Fruit fly (Drosophila melanogaster) whole organism, embryonic: ENCODE data around the gene CG32819.
A peak's percentile ranks its signal among the peaks of the same experiment; 100 is the strongest.

Source experiments
- Antp ChIP-seq: fragments of 200-800 bp; sonication (Bioruptor generic); optimal IDR thresholded peaks from 3 replicates; lab custom pipeline; 2016; ENCODE audit warnings: missing biosample characterization, missing genetic modification characterization
- Asciz ChIP-seq: fragments of 200-800 bp; sonication (Bioruptor generic); optimal IDR thresholded peaks from 2 replicates; lab custom pipeline; 2017; ENCODE audit warnings: missing biosample characterization, mild to moderate bottlenecking, missing genetic modification characterization, missing genetic modification reagents
- Blimp-1 ChIP-seq: fragments of 200-800 bp; sonication (Bioruptor generic); optimal IDR thresholded peaks from 3 replicates; lab custom pipeline; 2018; ENCODE audit warnings: missing biosample characterization, missing genetic modification characterization, mild to moderate bottlenecking, moderate library complexity, missing genetic modification reagents
- Bteb2 ChIP-seq: fragments of 200-800 bp; sonication (Bioruptor generic); optimal IDR thresholded peaks from 2 replicates; lab custom pipeline; 2016; ENCODE audit warnings: missing biosample characterization, missing genetic modification characterization
- CG12071 ChIP-seq: fragments of 200-800 bp; sonication (Bioruptor generic); optimal IDR thresholded peaks from 3 replicates; lab custom pipeline; 2018; ENCODE audit warnings: missing biosample characterization, mild to moderate bottlenecking, missing genetic modification characterization
- CG1233 ChIP-seq: fragments of 200-800 bp; sonication (Bioruptor generic); optimal IDR thresholded peaks from 4 replicates; lab custom pipeline; 2018; ENCODE audit warnings: missing biosample characterization, mild to moderate bottlenecking, missing genetic modification characterization
- CG14965 ChIP-seq: fragments of 200-800 bp; sonication (Bioruptor generic); optimal IDR thresholded peaks from 2 replicates; lab custom pipeline; 2016; ENCODE audit warnings: missing biosample characterization, missing genetic modification characterization, borderline replicate concordance
- CG17912 ChIP-seq: fragments of 200-800 bp; sonication (Bioruptor generic); optimal IDR thresholded peaks from 2 replicates; lab custom pipeline; 2018; ENCODE audit warnings: missing biosample characterization, mild to moderate bottlenecking, missing genetic modification characterization
- CG18599 ChIP-seq: fragments of 200-800 bp; sonication (Bioruptor generic); optimal IDR thresholded peaks from 3 replicates; lab custom pipeline; 2017; ENCODE audit warnings: missing biosample characterization, missing genetic modification characterization, mild to moderate bottlenecking, moderate library complexity, missing genetic modification reagents
- CG18764 ChIP-seq: fragments of 200-800 bp; sonication (Bioruptor generic); optimal IDR thresholded peaks from 3 replicates; lab custom pipeline; 2016; ENCODE audit warnings: missing biosample characterization, missing genetic modification characterization
- CG32767 ChIP-seq: fragments of 200-800 bp; sonication (Bioruptor generic); IDR thresholded peaks from 2 replicates; pipeline ENCODE4 v1.3.6; 2022; ENCODE audit warnings: missing biosample characterization, missing genetic modification characterization
- CG33213 ChIP-seq: fragments of 200-800 bp; sonication (Bioruptor generic); optimal IDR thresholded peaks from 3 replicates; lab custom pipeline; 2016; ENCODE audit warnings: missing biosample characterization, missing genetic modification characterization
- CG6689 ChIP-seq: fragments of 200-800 bp; sonication (Bioruptor generic); IDR thresholded peaks from 2 replicates; pipeline ENCODE4 v1.3.6; 2022; ENCODE audit warnings: missing biosample characterization, missing genetic modification characterization
- CG6813 ChIP-seq: fragments of 200-800 bp; sonication (Bioruptor generic); optimal IDR thresholded peaks from 2 replicates; lab custom pipeline; 2017; ENCODE audit warnings: missing biosample characterization, missing genetic modification characterization, mild to moderate bottlenecking, moderate library complexity, missing genetic modification reagents
- CG7839 ChIP-seq: fragments of 200-800 bp; sonication (Bioruptor generic); optimal IDR thresholded peaks from 3 replicates; lab custom pipeline; 2018; ENCODE audit warnings: missing biosample characterization, mild to moderate bottlenecking, missing genetic modification characterization, moderate library complexity
- CG8089 ChIP-seq: fragments of 200-800 bp; sonication (Bioruptor generic); optimal IDR thresholded peaks from 3 replicates; lab custom pipeline; 2016; ENCODE audit warnings: missing biosample characterization, missing genetic modification characterization
- CG9727 ChIP-seq: fragments of 200-800 bp; sonication (Bioruptor generic); optimal IDR thresholded peaks from 3 replicates; lab custom pipeline; 2017; ENCODE audit warnings: missing biosample characterization, mild to moderate bottlenecking, missing genetic modification characterization
- CG9817 ChIP-seq: fragments of 200-800 bp; sonication (Bioruptor generic); optimal IDR thresholded peaks from 2 replicates; lab custom pipeline; 2018; ENCODE audit warnings: missing biosample characterization, mild to moderate bottlenecking, missing genetic modification characterization, moderate library complexity
- CTCF ChIP-seq: fragments of 200-800 bp; sonication (Bioruptor generic); optimal IDR thresholded peaks from 2 replicates; lab custom pipeline; 2017; ENCODE audit warnings: missing biosample characterization, mild to moderate bottlenecking, missing genetic modification characterization, moderate library complexity
- CkIIα-i1 ChIP-seq: fragments of 200-800 bp; sonication (Bioruptor generic); IDR thresholded peaks from 2 replicates; pipeline ENCODE4 v1.3.6; 2022; ENCODE audit warnings: missing biosample characterization, missing genetic modification characterization
- Doc2 ChIP-seq: fragments of 200-800 bp; sonication (Bioruptor generic); IDR thresholded peaks from 2 replicates; pipeline ENCODE4 v1.3.6; 2022; ENCODE audit warnings: missing biosample characterization, missing genetic modification characterization
- Fer2 ChIP-seq: fragments of 200-800 bp; sonication (Bioruptor generic); optimal IDR thresholded peaks from 2 replicates; lab custom pipeline; 2018; ENCODE audit warnings: missing biosample characterization, mild to moderate bottlenecking, missing genetic modification characterization, moderate library complexity
- Gsc ChIP-seq: fragments of 200-800 bp; sonication (Bioruptor generic); IDR thresholded peaks from 2 replicates; pipeline ENCODE4 v1.3.6; 2022; ENCODE audit warnings: missing biosample characterization, missing genetic modification characterization
- Hey ChIP-seq: fragments of 200-800 bp; sonication (Bioruptor generic); optimal IDR thresholded peaks from 3 replicates; lab custom pipeline; 2018; ENCODE audit warnings: missing biosample characterization, mild to moderate bottlenecking, missing genetic modification characterization
- Hmx ChIP-seq: fragments of 200-800 bp; sonication (Bioruptor generic); optimal IDR thresholded peaks from 2 replicates; lab custom pipeline; 2016; ENCODE audit warnings: missing biosample characterization, missing genetic modification characterization
- Hr51 ChIP-seq, 2 experiments: fragments of 200-800 bp; sonication (Bioruptor generic); optimal IDR thresholded peaks; 2 replicates in 1 of 2; 3 replicates in 1 of 2; lab custom pipeline; 2016 to 2018; ENCODE audit warnings: missing biosample characterization in 2 of 2, missing genetic modification characterization in 2 of 2, mild to moderate bottlenecking in 1 of 2, moderate library complexity in 1 of 2
- Kr ChIP-seq: fragments of 200-800 bp; sonication (Bioruptor generic); optimal IDR thresholded peaks from 2 replicates; lab custom pipeline; 2017; ENCODE audit warnings: missing biosample characterization, mild to moderate bottlenecking, missing genetic modification characterization
- MTF-1 ChIP-seq: fragments of 200-800 bp; sonication (Bioruptor generic); optimal IDR thresholded peaks from 2 replicates; lab custom pipeline; 2018; ENCODE audit warnings: missing biosample characterization, mild to moderate bottlenecking, missing genetic modification characterization, borderline replicate concordance
- Mad ChIP-seq: fragments of 200-800 bp; sonication (Bioruptor generic); optimal IDR thresholded peaks from 2 replicates; lab custom pipeline; 2016; ENCODE audit warnings: missing biosample characterization, missing genetic modification characterization
- Neu2 ChIP-seq: fragments of 200-800 bp; sonication (Bioruptor generic); optimal IDR thresholded peaks from 3 replicates; lab custom pipeline; 2016; ENCODE audit warnings: missing biosample characterization, missing genetic modification characterization, borderline replicate concordance
- Optix ChIP-seq: fragments of 200-800 bp; sonication (Bioruptor generic); IDR thresholded peaks from 3 replicates; pipeline ENCODE4 v1.3.6; 2022; ENCODE audit warnings: missing biosample characterization, missing genetic modification characterization
- PHDP ChIP-seq: fragments of 200-800 bp; sonication (Bioruptor generic); optimal IDR thresholded peaks from 3 replicates; lab custom pipeline; 2018; ENCODE audit warnings: missing biosample characterization, mild to moderate bottlenecking, missing genetic modification characterization, moderate library complexity
- Sry-δ ChIP-seq: fragments of 200-800 bp; sonication (Bioruptor generic); optimal IDR thresholded peaks from 2 replicates; lab custom pipeline; 2016; ENCODE audit warnings: missing biosample characterization, missing genetic modification characterization
- crol ChIP-seq: fragments of 200-800 bp; sonication (Bioruptor generic); IDR thresholded peaks from 2 replicates; pipeline ENCODE4 v1.3.6; 2022; ENCODE audit warnings: missing biosample characterization, missing genetic modification characterization
- dati ChIP-seq: fragments of 200-800 bp; sonication (Bioruptor generic); IDR thresholded peaks from 2 replicates; pipeline ENCODE4 v1.3.6; 2022; ENCODE audit warnings: missing biosample characterization, missing genetic modification characterization
- dm ChIP-seq: fragments of 200-800 bp; sonication (Bioruptor generic); optimal IDR thresholded peaks from 3 replicates; lab custom pipeline; 2016; ENCODE audit warnings: missing biosample characterization, missing genetic modification characterization
- eyg ChIP-seq: fragments of 200-800 bp; sonication (Bioruptor generic); optimal IDR thresholded peaks from 3 replicates; lab custom pipeline; 2016; ENCODE audit warnings: missing biosample characterization, missing genetic modification characterization
- gcm ChIP-seq: fragments of 200-800 bp; sonication (Bioruptor generic); optimal IDR thresholded peaks from 2 replicates; lab custom pipeline; 2019; ENCODE audit warnings: missing biosample characterization, mild to moderate bottlenecking, missing genetic modification characterization, moderate library complexity
- hb ChIP-seq: fragments of 200-800 bp; sonication (Bioruptor generic); IDR thresholded peaks from 3 replicates; pipeline ENCODE4 v1.3.6; 2022; ENCODE audit warnings: missing biosample characterization, missing genetic modification characterization; ENCODE audit not compliant: partially characterized antibody
- inv ChIP-seq: fragments of 200-800 bp; sonication (Bioruptor generic); IDR thresholded peaks from 2 replicates; pipeline ENCODE4 v1.3.6; 2022; ENCODE audit warnings: missing biosample characterization, missing genetic modification characterization; ENCODE audit not compliant: partially characterized antibody
- jumu ChIP-seq: fragments of 200-800 bp; sonication (Bioruptor generic); optimal IDR thresholded peaks from 3 replicates; lab custom pipeline; 2016; ENCODE audit warnings: missing biosample characterization, missing genetic modification characterization
- mam ChIP-seq: fragments of 200-800 bp; sonication (Bioruptor generic); optimal IDR thresholded peaks from 3 replicates; lab custom pipeline; 2016; ENCODE audit warnings: missing biosample characterization, missing genetic modification characterization
- org-1 ChIP-seq: fragments of 200-800 bp; sonication (Bioruptor generic); optimal IDR thresholded peaks from 2 replicates; lab custom pipeline; 2017; ENCODE audit warnings: missing biosample characterization, missing genetic modification characterization
- pfk ChIP-seq: fragments of 200-800 bp; sonication (Bioruptor generic); optimal IDR thresholded peaks from 2 replicates; lab custom pipeline; 2018; ENCODE audit warnings: missing biosample characterization, mild to moderate bottlenecking, missing genetic modification characterization, moderate library complexity
- pnt ChIP-seq: fragments of 200-800 bp; sonication (Bioruptor generic); optimal IDR thresholded peaks from 3 replicates; lab custom pipeline; 2016; ENCODE audit warnings: missing biosample characterization, missing genetic modification characterization
- pzg ChIP-seq: fragments of 200-800 bp; sonication (Bioruptor generic); optimal IDR thresholded peaks from 3 replicates; lab custom pipeline; 2018; ENCODE audit warnings: missing biosample characterization, mild to moderate bottlenecking, missing genetic modification characterization, moderate library complexity
- scrt ChIP-seq: fragments of 200-800 bp; sonication (Bioruptor generic); optimal IDR thresholded peaks from 2 replicates; lab custom pipeline; 2018; ENCODE audit warnings: missing biosample characterization, mild to moderate bottlenecking, missing genetic modification characterization, moderate library complexity
- shn ChIP-seq: fragments of 200-800 bp; sonication (Bioruptor generic); optimal IDR thresholded peaks from 3 replicates; lab custom pipeline; 2016; ENCODE audit warnings: missing biosample characterization, missing genetic modification characterization
- sqz ChIP-seq: fragments of 200-800 bp; sonication (Bioruptor generic); optimal IDR thresholded peaks from 3 replicates; lab custom pipeline; 2018; ENCODE audit warnings: missing biosample characterization, mild to moderate bottlenecking, missing genetic modification characterization
- tll ChIP-seq, 2 experiments: fragments of 200-800 bp in 1 of 2; fragments of >200 bp in 1 of 2; sonication (Bioruptor generic) in 1 of 2; optimal IDR thresholded peaks; 2 replicates each; lab custom pipeline; 2017 to 2019; ENCODE audit warnings: missing biosample characterization in 2 of 2, missing genetic modification characterization in 2 of 2, mild to moderate bottlenecking in 1 of 2, moderate library complexity in 1 of 2
- tna ChIP-seq: fragments of 200-800 bp; sonication (Bioruptor generic); IDR thresholded peaks from 2 replicates; pipeline ENCODE4 v1.3.6; 2022; ENCODE audit warnings: missing biosample characterization, missing genetic modification characterization; ENCODE audit not compliant: partially characterized antibody

The CG32819 gene

dm6 chrX:21631452-21631851 lies 10.5 kb upstream of the CG32819 start (continued):
- TF ChIP-seq Fer2 (tag; lab: Kevin White, UChicago) (peak; percentile 33), CG32767 (GFP tag; lab: Robert Waterston, UW) (no peak), MTF-1 (GFP tag; lab: Kevin White, UChicago) (peak; percentile 7), pnt (GFP tag; lab: Kevin White, UChicago) (peak; percentile 67), Sry-δ (GFP tag; lab: Kevin White, UChicago) (peak; percentile 16), gcm (GFP tag; lab: Kevin White, UChicago) (peak; percentile 77), CG9727 (GFP tag; lab: Kevin White, UChicago) (no peak), CG12071 (GFP tag; lab: Kevin White, UChicago) (no peak), Blimp-1 (GFP tag; lab: Kevin White, UChicago) (peak; percentile 83), CG14965 (GFP tag; lab: Kevin White, UChicago) (no peak), CG33213 (GFP tag; lab: Kevin White, UChicago) (peak; percentile 62), org-1 (GFP tag; lab: Kevin White, UChicago) (peak; percentile 54), jumu (GFP tag; lab: Kevin White, UChicago) (peak; percentile 26), Antp (GFP tag; lab: Kevin White, UChicago) (peak; percentile 49), scrt (peak; percentile 15), CkIIα-i1 (GFP tag; lab: Robert Waterston, UW) (no peak), inv (no peak), CG6813 (GFP tag; lab: Kevin White, UChicago) (peak; percentile 67), CG18764 (GFP tag; lab: Kevin White, UChicago) (peak; percentile 57), Bteb2 (GFP tag; lab: Kevin White, UChicago) (no peak), pzg (GFP tag; lab: Kevin White, UChicago) (peak; percentile 14), Gsc (GFP tag; lab: Robert Waterston, UW) (no peak), CG1233 (peak; percentile 67), CG9817 (tag; lab: Kevin White, UChicago) (peak; percentile 56), CG7839 (tag; lab: Kevin White, UChicago) (peak; percentile 70), CTCF (peak; percentile 13), PHDP (tag; lab: Kevin White, UChicago) (peak; percentile 81), Hey (tag; lab: Kevin White, UChicago) (no peak), dati (GFP tag; lab: Robert Waterston, UW) (no peak), CG6689 (peak; percentile 69), CG17912 (no peak), shn (peak; percentile 58), Hr51 (GFP tag; optimal IDR thresholded peaks at IDR 0.05; lab: Kevin White, UChicago) (peak; percentile 27 to 71), mam (peak; percentile 54), CG8089 (GFP tag; lab: Kevin White, UChicago) (peak; percentile 69), sqz (GFP tag; lab: Kevin White, UChicago) (peak; percentile 48), crol (GFP tag; lab: Robert Waterston, UW) (no peak), hb (GFP tag; lab: Robert Waterston, UW) (no peak), pfk (peak; percentile 5), CG18599 (GFP tag; lab: Kevin White, UChicago) (no peak), Neu2 (GFP tag; lab: Kevin White, UChicago) (peak; percentile 37), eyg (GFP tag; lab: Kevin White, UChicago) (peak; percentile 37), tna (GFP tag; lab: Robert Waterston, UW) (no peak), Doc2 (GFP tag; lab: Robert Waterston, UW) (no peak), tll (GFP tag; optimal IDR thresholded peaks at IDR 0.05; lab: Kevin White, UChicago) (no peak), Mad (GFP tag; lab: Kevin White, UChicago) (peak; percentile 31), Optix (no peak), Hmx (GFP tag; lab: Kevin White, UChicago) (no peak), dm (GFP tag; lab: Kevin White, UChicago) (peak; percentile 18), Asciz (peak; percentile 67), Kr (no peak)
